Worm (Caenorhabditis elegans): Measurements from ENCODE around the gene nhr-56.

ce11 chrV:2199594-2199993, 19.2 kb upstream of the nhr-56 start:
- no peak for TF ChIP-seq klf-2 (GFP tag; conservative IDR thresholded peaks at IDR 0.05)
- TF ChIP-seq med-1 (GFP tag; optimal IDR thresholded peaks at IDR 0.05; ENCODE audit: insufficient read depth), result no peak
- no peak for TF ChIP-seq cog-1 (tag; optimal IDR thresholded peaks at IDR 0.05)
- TF ChIP-seq ztf-29 (GFP tag; IDR thresholded peaks at IDR 0.05), result no peak
- TF ChIP-seq flt-1 (GFP tag; IDR thresholded peaks at IDR 0.05), result no peak
- TF ChIP-seq ztf-23 (GFP tag; IDR thresholded peaks at IDR 0.05), result no peak

All from whole organism, midembryonic.